Worm (Caenorhabditis elegans): ENCODE data around the gene F38A1.11.

DNA sequence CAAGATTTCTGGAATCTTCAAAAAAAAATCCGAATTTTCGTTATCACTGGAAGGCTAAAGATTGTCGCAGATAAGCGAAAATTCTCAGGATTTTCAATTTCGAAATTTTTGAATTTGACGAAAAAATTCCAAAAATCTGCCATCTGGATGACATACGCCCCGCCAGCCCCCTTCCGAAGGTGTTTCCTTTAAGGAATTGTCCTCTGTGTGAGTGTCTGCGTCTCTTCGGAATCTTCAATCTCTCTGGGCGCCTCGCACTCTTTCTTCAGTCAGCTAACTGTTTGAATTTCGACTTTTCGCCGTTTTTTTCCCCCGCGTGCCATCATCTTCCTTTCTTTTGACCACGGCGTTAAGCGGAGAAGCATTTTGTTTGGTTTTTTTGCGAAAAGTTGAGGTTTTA, 39.4 kb downstream of the F38A1.11 start:
- no peak for TF ChIP-seq ama-1 (optimal IDR thresholded peaks at IDR 0.05)
- TF ChIP-seq B0310.2 (tag; optimal IDR thresholded peaks at IDR 0.05) = no peak
- no peak for TF ChIP-seq tbx-11 (GFP tag; IDR thresholded peaks at IDR 0.05)
- TF ChIP-seq hmg-4 (GFP tag; optimal IDR thresholded peaks at IDR 0.05) = no peak
- TF ChIP-seq F13C5.2 (tag; optimal IDR thresholded peaks at IDR 0.05) = no peak
- no peak for TF ChIP-seq flt-1 (GFP tag; IDR thresholded peaks at IDR 0.05)
- TF ChIP-seq ceh-36 (tag; optimal IDR thresholded peaks at IDR 0.05) = no peak
- TF ChIP-seq hnd-1 (tag; optimal IDR thresholded peaks at IDR 0.05) = no peak
- no peak for TF ChIP-seq pes-1 (GFP tag; IDR thresholded peaks at IDR 0.05)

Data from whole organism, early embryonic.